Fruit fly (Drosophila melanogaster) whole organism, embryonic: ENCODE measurements around the gene Adsl.
A peak's percentile ranks its signal among the peaks of the same experiment; 100 is the strongest.

Source experiments
- B-H1 ChIP-seq: fragments of 200-800 bp; sonication (Bioruptor generic); IDR thresholded peaks from 3 replicates; pipeline ENCODE4 v1.3.6; 2022; ENCODE audit warnings: missing biosample characterization, missing genetic modification characterization
- CG10654 ChIP-seq: fragments of 200-800 bp; sonication (Bioruptor generic); optimal IDR thresholded peaks from 2 replicates; lab custom pipeline; 2016; ENCODE audit warnings: missing biosample characterization, missing genetic modification characterization
- CG11093 ChIP-seq: fragments of 200-800 bp; sonication (Bioruptor generic); IDR thresholded peaks from 3 replicates; pipeline ENCODE4 v1.3.6; 2022; ENCODE audit warnings: missing biosample characterization, missing genetic modification characterization
- CG11695 ChIP-seq: fragments of 200-800 bp; sonication (Bioruptor generic); IDR thresholded peaks from 3 replicates; pipeline ENCODE4 v1.3.6; 2022; ENCODE audit warnings: missing biosample characterization, missing genetic modification characterization
- CG12744 ChIP-seq: fragments of 200-800 bp; sonication (Bioruptor generic); optimal IDR thresholded peaks from 2 replicates; lab custom pipeline; 2016; ENCODE audit warnings: missing biosample characterization, missing genetic modification characterization
- CG13123 ChIP-seq: fragments of 200-800 bp; sonication (Bioruptor generic); optimal IDR thresholded peaks from 2 replicates; lab custom pipeline; 2016; ENCODE audit warnings: missing biosample characterization, missing genetic modification characterization
- CG14014 ChIP-seq: fragments of 200-800 bp; sonication (Bioruptor generic); IDR thresholded peaks from 2 replicates; pipeline ENCODE4 v1.3.6; 2022; ENCODE audit warnings: missing biosample characterization, missing genetic modification characterization
- CG14667 ChIP-seq: fragments of 200-800 bp; sonication (Bioruptor generic); IDR thresholded peaks from 2 replicates; pipeline ENCODE4 v1.3.6; 2022; ENCODE audit warnings: missing biosample characterization, missing genetic modification characterization
- CG1602 ChIP-seq: fragments of 200-800 bp; sonication (Bioruptor generic); optimal IDR thresholded peaks from 3 replicates; lab custom pipeline; 2016; ENCODE audit warnings: missing biosample characterization, missing genetic modification characterization
- CG18599 ChIP-seq: fragments of 200-800 bp; sonication (Bioruptor generic); optimal IDR thresholded peaks from 3 replicates; lab custom pipeline; 2017; ENCODE audit warnings: missing biosample characterization, missing genetic modification characterization, mild to moderate bottlenecking, moderate library complexity, missing genetic modification reagents
- CG2116 ChIP-seq: fragments of 200-800 bp; sonication (Bioruptor generic); optimal IDR thresholded peaks from 3 replicates; lab custom pipeline; 2018; ENCODE audit warnings: missing biosample characterization, mild to moderate bottlenecking, missing genetic modification characterization
- CG34422 ChIP-seq: fragments of 200-800 bp; sonication (Bioruptor generic); IDR thresholded peaks from 3 replicates; pipeline ENCODE4 v1.3.6; 2022; ENCODE audit warnings: missing biosample characterization, missing genetic modification characterization
- CG3726 ChIP-seq: fragments of 200-800 bp; sonication (Bioruptor generic); IDR thresholded peaks from 3 replicates; pipeline ENCODE4, ENCODE4 v1.3.6; 2022; ENCODE audit warnings: missing biosample characterization, missing genetic modification characterization
- CG6254 ChIP-seq: fragments of 200-800 bp; sonication (Bioruptor generic); optimal IDR thresholded peaks from 3 replicates; lab custom pipeline; 2017; ENCODE audit warnings: mild to moderate bottlenecking, missing biosample characterization, missing genetic modification reagents, missing genetic modification characterization
- CG6683 ChIP-seq: fragments of 200-800 bp; sonication (Bioruptor generic); optimal IDR thresholded peaks from 2 replicates; lab custom pipeline; 2017; ENCODE audit warnings: missing biosample characterization, mild to moderate bottlenecking, missing genetic modification characterization, missing genetic modification reagents
- CG6791 ChIP-seq: fragments of 200-800 bp; sonication (Bioruptor generic); IDR thresholded peaks from 3 replicates; pipeline ENCODE4 v1.3.6; 2022; ENCODE audit warnings: missing biosample characterization, missing genetic modification characterization; ENCODE audit not compliant: partially characterized antibody
- CG7928 ChIP-seq: fragments of 200-800 bp; sonication (Bioruptor generic); optimal IDR thresholded peaks from 2 replicates; lab custom pipeline; 2017; ENCODE audit warnings: missing biosample characterization, mild to moderate bottlenecking, missing genetic modification characterization
- D19B ChIP-seq: fragments of 200-800 bp; sonication (Bioruptor generic); optimal IDR thresholded peaks from 2 replicates; lab custom pipeline; 2017; ENCODE audit warnings: missing biosample characterization, mild to moderate bottlenecking, missing genetic modification characterization
- Dad ChIP-seq: fragments of 200-800 bp; sonication (Bioruptor generic); optimal IDR thresholded peaks from 3 replicates; lab custom pipeline; 2016; ENCODE audit warnings: missing biosample characterization, missing genetic modification characterization
- Dref ChIP-seq: fragments of 200-800 bp; sonication (Bioruptor generic); IDR thresholded peaks from 2 replicates; pipeline ENCODE4 v1.3.6; 2022; ENCODE audit warnings: missing biosample characterization, missing genetic modification characterization
- Ets97D ChIP-seq: fragments of 200-800 bp; sonication (Bioruptor generic); optimal IDR thresholded peaks from 3 replicates; lab custom pipeline; 2016; ENCODE audit warnings: missing biosample characterization, missing genetic modification characterization
- Fer2 ChIP-seq: fragments of 200-800 bp; sonication (Bioruptor generic); optimal IDR thresholded peaks from 2 replicates; lab custom pipeline; 2018; ENCODE audit warnings: missing biosample characterization, mild to moderate bottlenecking, missing genetic modification characterization, moderate library complexity
- Fer3 ChIP-seq: fragments of 200-800 bp; sonication (Bioruptor generic); optimal IDR thresholded peaks from 2 replicates; lab custom pipeline; 2018; ENCODE audit warnings: missing biosample characterization, mild to moderate bottlenecking, missing genetic modification characterization, moderate library complexity
- GATAe ChIP-seq: fragments of 200-800 bp; sonication (Bioruptor generic); conservative IDR thresholded peaks from 2 replicates; pipeline ENCODE4 v1.3.6; 2022; ENCODE audit warnings: missing biosample characterization, missing genetic modification characterization
- H15 ChIP-seq: fragments of 200-800 bp; sonication (Bioruptor generic); IDR thresholded peaks from 3 replicates; pipeline ENCODE4 v1.3.6; 2022; ENCODE audit warnings: missing biosample characterization, missing genetic modification characterization
- Hr39 ChIP-seq: fragments of >200 bp; optimal IDR thresholded peaks from 2 replicates; lab custom pipeline; 2017
- Meics ChIP-seq: fragments of 200-800 bp; sonication (Bioruptor generic); optimal IDR thresholded peaks from 2 replicates; lab custom pipeline; 2017; ENCODE audit warnings: missing biosample characterization, mild to moderate bottlenecking, missing genetic modification characterization
- Nf-YB ChIP-seq: fragments of 200-800 bp; sonication (Bioruptor generic); optimal IDR thresholded peaks from 3 replicates; lab custom pipeline; 2019; ENCODE audit warnings: missing biosample characterization, mild to moderate bottlenecking, missing genetic modification characterization, moderate library complexity
- Sin3A ChIP-seq: fragments of >200 bp; optimal IDR thresholded peaks from 2 replicates; lab custom pipeline; 2018
- TFAM ChIP-seq: fragments of 200-800 bp; sonication (Bioruptor generic); optimal IDR thresholded peaks from 2 replicates; lab custom pipeline; 2017; ENCODE audit warnings: missing biosample characterization, missing genetic modification characterization, inconsistent platforms
- Usf ChIP-seq: fragments of 200-800 bp; sonication (Bioruptor generic); optimal IDR thresholded peaks from 2 replicates; lab custom pipeline; 2017; ENCODE audit warnings: missing genotype, missing biosample characterization, missing genetic modification characterization
- aop ChIP-seq: fragments of 200-800 bp; sonication (Bioruptor generic); IDR thresholded peaks from 2 replicates; pipeline ENCODE4 v1.3.6; 2022; ENCODE audit warnings: missing biosample characterization, missing genetic modification characterization
- ara ChIP-seq: fragments of 200-800 bp; sonication (Bioruptor generic); IDR thresholded peaks from 2 replicates; pipeline ENCODE4 v1.3.6; 2022; ENCODE audit warnings: missing biosample characterization, missing genetic modification characterization
- chinmo ChIP-seq: fragments of 200-800 bp; sonication (Bioruptor generic); IDR thresholded peaks from 4 replicates; pipeline ENCODE4 v1.3.6; 2022; ENCODE audit warnings: missing biosample characterization, missing genetic modification characterization; ENCODE audit not compliant: partially characterized antibody
- crc ChIP-seq: fragments of 200-800 bp; sonication (Bioruptor generic); optimal IDR thresholded peaks from 2 replicates; lab custom pipeline; 2016; ENCODE audit warnings: missing biosample characterization, missing genetic modification characterization
- dm ChIP-seq: fragments of 200-800 bp; sonication (Bioruptor generic); optimal IDR thresholded peaks from 3 replicates; lab custom pipeline; 2016; ENCODE audit warnings: missing biosample characterization, missing genetic modification characterization
- emc ChIP-seq: fragments of 200-800 bp; sonication (Bioruptor generic); optimal IDR thresholded peaks from 2 replicates; lab custom pipeline; 2016; ENCODE audit warnings: missing biosample characterization, missing genetic modification characterization
- esg ChIP-seq: fragments of 200-800 bp; sonication (Bioruptor generic); conservative IDR thresholded peaks from 2 replicates; pipeline ENCODE4 v1.3.6; 2022; ENCODE audit warnings: missing biosample characterization, missing genetic modification characterization
- fd102C ChIP-seq: fragments of 200-800 bp; sonication (Bioruptor generic); optimal IDR thresholded peaks from 2 replicates; lab custom pipeline; 2018; ENCODE audit warnings: missing biosample characterization, mild to moderate bottlenecking, missing genetic modification characterization, moderate library complexity
- gcm ChIP-seq: fragments of 200-800 bp; sonication (Bioruptor generic); optimal IDR thresholded peaks from 2 replicates; lab custom pipeline; 2019; ENCODE audit warnings: missing biosample characterization, mild to moderate bottlenecking, missing genetic modification characterization, moderate library complexity
- grau ChIP-seq: fragments of 200-800 bp; optimal IDR thresholded peaks from 3 replicates; lab custom pipeline; 2019; ENCODE audit warnings: missing biosample characterization, mild to moderate bottlenecking, missing genetic modification characterization, moderate library complexity
- kay ChIP-seq: fragments of 200-800 bp; sonication (Bioruptor generic); optimal IDR thresholded peaks from 2 replicates; lab custom pipeline; 2016; ENCODE audit warnings: missing biosample characterization, missing genetic modification characterization
- kni ChIP-seq: fragments of 200-800 bp; sonication (Bioruptor generic); optimal IDR thresholded peaks from 3 replicates; lab custom pipeline; 2017; ENCODE audit warnings: mild to moderate bottlenecking, missing biosample characterization, missing genetic modification reagents, missing genetic modification characterization
- pita ChIP-seq: fragments of 200-800 bp; sonication (Bioruptor generic); optimal IDR thresholded peaks from 2 replicates; lab custom pipeline; 2017; ENCODE audit warnings: missing biosample characterization, mild to moderate bottlenecking, missing genetic modification characterization
- sc ChIP-seq, 3 experiments: fragments of >200 bp in 2 of 3; fragments of 200-800 bp in 1 of 3; sonication (Bioruptor generic) in 1 of 3; optimal IDR thresholded peaks; 2 replicates in 2 of 3; 3 replicates in 1 of 3; lab custom pipeline; 2017; ENCODE audit warnings: mild to moderate bottlenecking in 1 of 3, missing biosample characterization in 1 of 3, missing genetic modification characterization in 1 of 3, missing genetic modification reagents in 1 of 3
- sd ChIP-seq: fragments of 200-800 bp; sonication (Bioruptor generic); optimal IDR thresholded peaks from 3 replicates; lab custom pipeline; 2018; ENCODE audit warnings: missing biosample characterization, mild to moderate bottlenecking, missing genetic modification characterization, moderate library complexity
- shn ChIP-seq: fragments of 200-800 bp; sonication (Bioruptor generic); optimal IDR thresholded peaks from 3 replicates; lab custom pipeline; 2016; ENCODE audit warnings: missing biosample characterization, missing genetic modification characterization
- sr ChIP-seq: fragments of 200-800 bp; sonication (Bioruptor generic); IDR thresholded peaks from 3 replicates; pipeline ENCODE4 v1.3.6; 2022; ENCODE audit warnings: missing biosample characterization, missing genetic modification characterization
- trh ChIP-seq: fragments of 200-800 bp; sonication (Bioruptor generic); optimal IDR thresholded peaks from 2 replicates; lab custom pipeline; 2016; ENCODE audit warnings: missing biosample characterization, missing genetic modification characterization
- tx ChIP-seq: fragments of 200-800 bp; sonication (Bioruptor generic); optimal IDR thresholded peaks from 2 replicates; lab custom pipeline; 2016; ENCODE audit warnings: missing biosample characterization, missing genetic modification characterization

Gene Adsl

DNA sequence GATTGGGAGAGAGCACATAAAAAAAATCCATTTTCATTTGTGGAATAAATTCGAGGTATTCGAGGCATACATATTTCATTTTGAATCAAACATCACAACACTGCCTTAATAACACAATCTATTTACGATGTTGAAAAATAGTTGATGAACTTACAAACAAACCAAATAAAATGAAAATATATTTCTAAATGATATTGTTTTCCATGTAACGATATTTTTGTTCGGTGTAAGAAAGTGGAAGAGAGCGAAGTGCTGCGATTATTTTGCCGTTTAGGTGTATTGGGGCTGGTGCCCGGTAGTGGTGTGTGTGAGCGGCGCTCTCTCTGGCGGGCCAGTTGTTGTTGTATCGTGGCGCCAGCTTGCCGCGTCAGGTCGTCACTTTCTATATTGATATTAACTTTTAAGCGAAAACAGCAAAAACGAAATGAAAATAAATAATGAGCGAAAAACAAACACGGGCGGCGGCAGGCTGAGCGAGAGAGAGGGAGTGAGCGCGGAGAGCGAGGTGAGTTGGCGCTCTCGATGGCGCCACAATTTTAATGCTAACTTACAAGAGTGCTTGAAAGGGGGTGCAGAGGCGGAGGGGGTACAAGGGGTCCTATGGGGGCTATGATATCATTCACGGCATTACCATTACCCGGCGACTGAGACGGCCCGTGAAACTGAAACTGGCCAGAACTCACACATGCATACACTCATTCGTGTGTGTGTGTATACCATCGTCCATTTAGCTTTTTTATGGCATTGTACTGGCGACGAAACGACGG lies 44.3 kb upstream of the Adsl start (continued):
- TF ChIP-seq shn (GFP tag; lab: Kevin White, UChicago) (peak; percentile 86), fd102C (GFP tag; lab: Kevin White, UChicago) (no peak), CG2116 (peak; percentile 66), H15 (GFP tag; lab: Robert Waterston, UW) (peak; percentile 90), crc (GFP tag; lab: Kevin White, UChicago) (peak; percentile 84), kay (GFP tag; lab: Kevin White, UChicago) (peak; percentile 81), D19B (GFP tag; lab: Kevin White, UChicago) (peak; percentile 85), chinmo (GFP tag; lab: Robert Waterston, UW) (peak; percentile 98), gcm (GFP tag; lab: Kevin White, UChicago) (peak; percentile 95), CG1602 (peak; percentile 89), sd (tag; lab: Kevin White, UChicago) (peak; percentile 73), Dad (peak; percentile 96), B-H1 (GFP tag; lab: Robert Waterston, UW) (peak; percentile 85), CG6254 (GFP tag; lab: Kevin White, UChicago) (peak; percentile 80), ara (GFP tag; lab: Robert Waterston, UW) (peak; percentile 83), CG6683 (peak; percentile 90), pita (GFP tag; lab: Kevin White, UChicago) (no peak), tx (GFP tag; lab: Kevin White, UChicago) (peak; percentile 85), Usf (GFP tag; lab: Kevin White, UChicago) (peak; percentile 82), CG12744 (GFP tag; lab: Kevin White, UChicago) (peak; percentile 89), CG3726 (peak; percentile 82), Ets97D (GFP tag; lab: Kevin White, UChicago) (peak; percentile 68), sr (GFP tag; lab: Robert Waterston, UW) (peak; percentile 45; the same call in 2 of the 3 replicates), Dref (GFP tag; lab: Robert Waterston, UW) (no peak), emc (GFP tag; lab: Kevin White, UChicago) (peak; percentile 71), CG11093 (peak; percentile 80), Meics (GFP tag; lab: Kevin White, UChicago) (peak; percentile 94), CG13123 (GFP tag; lab: Kevin White, UChicago) (peak; percentile 80), dm (GFP tag; lab: Kevin White, UChicago) (peak; percentile 78), CG14014 (GFP tag; lab: Robert Waterston, UW) (peak; percentile 72), CG14667 (peak; percentile 78), grau (tag; lab: Kevin White, UChicago) (peak; percentile 95), Fer2 (tag; lab: Kevin White, UChicago) (peak; percentile 78), Hr39 (lab: Kevin White, UChicago) (no peak), esg (GFP tag; lab: Robert Waterston, UW) (peak; percentile 89), Fer3 (tag; lab: Kevin White, UChicago) (peak; percentile 93), trh (GFP tag; lab: Kevin White, UChicago) (peak; percentile 58), CG34422 (GFP tag; lab: Robert Waterston, UW) (peak; percentile 89), CG11695 (GFP tag; lab: Robert Waterston, UW) (peak; percentile 92), aop (GFP tag; lab: Robert Waterston, UW) (no peak), GATAe (GFP tag; lab: Robert Waterston, UW) (peak; percentile 71), CG18599 (GFP tag; lab: Kevin White, UChicago) (peak; percentile 96), TFAM (peak; percentile 52), Sin3A (lab: Kevin White, UChicago) (no peak), Nf-YB (GFP tag; lab: Kevin White, UChicago) (peak; percentile 83), sc (optimal IDR thresholded peaks at IDR 0.05; lab: Kevin White, UChicago) (no peak), sc (GFP tag; optimal IDR thresholded peaks at IDR 0.05; lab: Kevin White, UChicago) (peak; percentile 85), CG10654 (GFP tag; lab: Kevin White, UChicago) (peak; percentile 89), kni (peak; percentile 98), CG7928 (peak; percentile 65), CG6791 (no peak)
